Worm (Caenorhabditis elegans) whole organism, midembryonic: Measurements from ENCODE around the gene F37B4.10.

Source experiments
- T22C8.4 ChIP-seq: fragments of 200-800 bp; sonication (Bioruptor generic); IDR thresholded peaks from 2 replicates; pipeline ENCODE4 v1.3.6; 2022; ENCODE audit warnings: missing genetic modification characterization, missing compliant biosample characterization
- cog-1 ChIP-seq: sonication (generic microtip); optimal IDR thresholded peaks from 2 replicates; lab custom pipeline; 2016; ENCODE audit warnings: missing genetic modification characterization, missing compliant biosample characterization
- flt-1 ChIP-seq: fragments of 200-800 bp; sonication (Bioruptor generic); IDR thresholded peaks from 2 replicates; pipeline ENCODE4 v1.3.6; 2022; ENCODE audit warnings: missing genetic modification characterization, missing compliant biosample characterization
- klf-2 ChIP-seq: fragments of 200-800 bp; sonication (Bioruptor generic); conservative IDR thresholded peaks from 2 replicates; pipeline ENCODE4 v1.3.6; 2022; ENCODE audit warnings: missing genetic modification reagents, missing genetic modification characterization, missing compliant biosample characterization
- med-1 ChIP-seq: sonication (generic microtip); optimal IDR thresholded peaks from 2 replicates; lab custom pipeline; 2017; ENCODE audit warnings: missing genetic modification characterization, mild to moderate bottlenecking, missing compliant biosample characterization, antibody characterized with exemption, missing genetic modification reagents; ENCODE audit not compliant: insufficient read depth
- ref-1 ChIP-seq: fragments of 200-800 bp; sonication (Bioruptor generic); conservative IDR thresholded peaks from 2 replicates; pipeline ENCODE4 v1.3.6; 2022; ENCODE audit warnings: missing genetic modification reagents, missing genetic modification characterization, missing compliant biosample characterization
- tab-1 ChIP-seq: fragments of 200-800 bp; sonication (Bioruptor generic); IDR thresholded peaks from 2 replicates; pipeline ENCODE4 v1.3.6; 2022; ENCODE audit warnings: missing genetic modification characterization, missing compliant biosample characterization
- ztf-23 ChIP-seq: fragments of 200-800 bp; sonication (Bioruptor generic); IDR thresholded peaks from 2 replicates; pipeline ENCODE4 v1.3.6; 2022; ENCODE audit warnings: missing genetic modification reagents, missing genetic modification characterization, missing compliant biosample characterization
- ztf-29 ChIP-seq: fragments of 200-800 bp; sonication (Bioruptor generic); IDR thresholded peaks from 2 replicates; pipeline ENCODE4 v1.3.6; 2022; ENCODE audit warnings: missing genetic modification reagents, missing genetic modification characterization, missing compliant biosample characterization

The F37B4.10 gene

ce11 chrV:2877509-2877908, at the start of gene F37B4.10:
F37B4.10 (minus strand) TSS chrV:2877609.
- TF ChIP-seq cog-1 (tag; lab: Kevin White, UChicago) = no peak
- no peak for TF ChIP-seq ztf-23 (GFP tag; lab: Robert Waterston, UW)
- no peak for TF ChIP-seq med-1

- TF ChIP-seq ztf-23 (GFP tag; lab: Robert Waterston, UW) (no peak), ref-1 (GFP tag; lab: Robert Waterston, UW) (no peak), ztf-29 (no peak), klf-2 (GFP tag; lab: Robert Waterston, UW) (no peak), tab-1 (GFP tag; lab: Robert Waterston, UW) (no peak), cog-1 (tag; lab: Kevin White, UChicago) (no peak), T22C8.4 (GFP tag; lab: Robert Waterston, UW) (no peak), flt-1 (GFP tag; lab: Robert Waterston, UW) (no peak), med-1 (no peak)
These were observed 45.2 kb upstream of the F37B4.10 start, which contains the start of gene srh-38 for ce11 chrV:2922594-2922993. srh-38 (minus strand) TSS chrV:2922694.

- TF ChIP-seq ref-1 (GFP tag; lab: Robert Waterston, UW) (no peak), tab-1 (GFP tag; lab: Robert Waterston, UW) (no peak), flt-1 (GFP tag; lab: Robert Waterston, UW) (no peak), ztf-29 (no peak), ztf-23 (GFP tag; lab: Robert Waterston, UW) (no peak), klf-2 (GFP tag; lab: Robert Waterston, UW) (no peak), med-1 (no peak), T22C8.4 (GFP tag; lab: Robert Waterston, UW) (no peak), cog-1 (tag; lab: Kevin White, UChicago) (no peak)
These were observed 42.7 kb upstream of the F37B4.10 start for ce11 chrV:2920125-2920524.

- no peak for TF ChIP-seq ztf-23 (GFP tag; lab: Robert Waterston, UW)
- no peak for TF ChIP-seq tab-1 (GFP tag; lab: Robert Waterston, UW)
- TF ChIP-seq cog-1 (tag; lab: Kevin White, UChicago) = no peak
- no peak for TF ChIP-seq flt-1 (GFP tag; lab: Robert Waterston, UW)
- TF ChIP-seq med-1 = no peak
- no peak for TF ChIP-seq klf-2 (GFP tag; lab: Robert Waterston, UW)
- no peak for TF ChIP-seq ref-1 (GFP tag; lab: Robert Waterston, UW)
- no peak for TF ChIP-seq ztf-29
- no peak for TF ChIP-seq T22C8.4 (GFP tag; lab: Robert Waterston, UW)
These were observed 36.5 kb upstream of the F37B4.10 start, which contains the start of gene srh-146 for ce11 chrV:2913948-2914347. srh-146 (plus strand) TSS chrV:2914248.

ce11 chrV:2912901-2913300, 35.5 kb upstream of the F37B4.10 start, which contains the start of gene C31B8.9:
C31B8.9 (minus strand) TSS chrV:2913001.
- TF ChIP-seq ref-1 (GFP tag; lab: Robert Waterston, UW) (no peak), klf-2 (GFP tag; lab: Robert Waterston, UW) (no peak), tab-1 (GFP tag; lab: Robert Waterston, UW) (no peak), ztf-23 (GFP tag; lab: Robert Waterston, UW) (no peak), ztf-29 (no peak), T22C8.4 (GFP tag; lab: Robert Waterston, UW) (no peak), flt-1 (GFP tag; lab: Robert Waterston, UW) (no peak), cog-1 (tag; lab: Kevin White, UChicago) (no peak)

- TF ChIP-seq T22C8.4 (GFP tag; lab: Robert Waterston, UW) (no peak), tab-1 (GFP tag; lab: Robert Waterston, UW) (no peak), med-1 (no peak), cog-1 (tag; lab: Kevin White, UChicago) (no peak), ref-1 (GFP tag; lab: Robert Waterston, UW) (no peak), klf-2 (GFP tag; lab: Robert Waterston, UW) (no peak), ztf-29 (no peak), ztf-23 (GFP tag; lab: Robert Waterston, UW) (no peak)
These were observed 32.1 kb upstream of the F37B4.10 start, which contains the start of gene zmp-3 for ce11 chrV:2909525-2909924. zmp-3 (minus strand) TSS chrV:2909625.

ce11 chrV:2903227-2903626, 25.8 kb upstream of the F37B4.10 start, which contains the start of gene C31B8.7:
C31B8.7 (minus strand) TSS chrV:2903327.
- TF ChIP-seq ztf-29 (no peak), ref-1 (GFP tag; lab: Robert Waterston, UW) (no peak), med-1 (no peak), cog-1 (tag; lab: Kevin White, UChicago) (no peak), T22C8.4 (GFP tag; lab: Robert Waterston, UW) (no peak), tab-1 (GFP tag; lab: Robert Waterston, UW) (no peak)

ce11 chrV:2899867-2900266, 22.5 kb upstream of the F37B4.10 start, which contains the start of gene str-46:
str-46 (minus strand) TSS chrV:2899967.
- TF ChIP-seq klf-2 (GFP tag; lab: Robert Waterston, UW) = no peak
- TF ChIP-seq tab-1 (GFP tag; lab: Robert Waterston, UW) = no peak
- no peak for TF ChIP-seq ztf-23 (GFP tag; lab: Robert Waterston, UW)
- TF ChIP-seq ztf-29 = no peak
- no peak for TF ChIP-seq ref-1 (GFP tag; lab: Robert Waterston, UW)
- no peak for TF ChIP-seq T22C8.4 (GFP tag; lab: Robert Waterston, UW)
- TF ChIP-seq cog-1 (tag; lab: Kevin White, UChicago) = no peak
- TF ChIP-seq flt-1 (GFP tag; lab: Robert Waterston, UW) = no peak

- TF ChIP-seq ref-1 (GFP tag; lab: Robert Waterston, UW) (no peak), flt-1 (GFP tag; lab: Robert Waterston, UW) (no peak), ztf-23 (GFP tag; lab: Robert Waterston, UW) (no peak), cog-1 (tag; lab: Kevin White, UChicago) (no peak), T22C8.4 (GFP tag; lab: Robert Waterston, UW) (no peak), med-1 (no peak), klf-2 (GFP tag; lab: Robert Waterston, UW) (no peak), ztf-29 (no peak), tab-1 (GFP tag; lab: Robert Waterston, UW) (no peak)
These were observed 18.8 kb upstream of the F37B4.10 start, which contains the start of gene pals-32 for ce11 chrV:2896198-2896660. pals-32 (plus strand) TSS chrV:2896610.
